Worm (Caenorhabditis elegans) whole organism, L1 larva: ENCODE results near the gene C26E1.2.
A peak's percentile ranks its signal among the peaks of the same experiment; 100 is the strongest.

Source experiments
- blmp-1 ChIP-seq: fragments of 150-350 bp; optimal IDR thresholded peaks from 2 replicates; lab custom pipeline; 2014; ENCODE audit warnings: missing biosample characterization, missing genetic modification characterization
- ceh-8 ChIP-seq: fragments of 200-800 bp; sonication (Bioruptor generic); optimal IDR thresholded peaks from 2 replicates; lab custom pipeline; 2018; ENCODE audit warnings: mild to moderate bottlenecking, missing genetic modification characterization, moderate library complexity, missing compliant biosample characterization
- elt-2 ChIP-seq: sonication (generic microtip); optimal IDR thresholded peaks from 2 replicates; lab custom pipeline; 2016; ENCODE audit warnings: missing genetic modification characterization, mild to moderate bottlenecking, inconsistent platforms, missing compliant biosample characterization, missing genetic modification reagents
- fkh-10 ChIP-seq: sonication (generic microtip); optimal IDR thresholded peaks from 2 replicates; lab custom pipeline; 2017; ENCODE audit warnings: missing biosample characterization, missing genetic modification reagents, missing genetic modification characterization
- fos-1 ChIP-seq: fragments of 150-350 bp; optimal IDR thresholded peaks from 2 replicates; lab custom pipeline; 2014; ENCODE audit warnings: missing biosample characterization, missing genetic modification characterization
- mdl-1 ChIP-seq, 2 experiments: fragments of 150-350 bp; optimal IDR thresholded peaks; 2 replicates each; lab custom pipeline; 2014 to 2017; ENCODE audit warnings: missing biosample characterization in 2 of 2, missing genetic modification characterization in 2 of 2, inconsistent platforms in 1 of 2
- nhr-20 ChIP-seq: sonication (generic microtip); optimal IDR thresholded peaks from 2 replicates; lab custom pipeline; 2016; ENCODE audit warnings: mild to moderate bottlenecking, missing genetic modification characterization, missing compliant biosample characterization
- pqm-1 ChIP-seq: sonication (generic microtip); optimal IDR thresholded peaks from 3 replicates; lab custom pipeline; 2017; ENCODE audit warnings: missing biosample characterization, missing genetic modification characterization

- TF ChIP-seq ceh-8 (GFP tag; lab: Kevin White, UChicago), result no peak
- no peak for TF ChIP-seq mdl-1 (tag; optimal IDR thresholded peaks at IDR 0.05; lab: Kevin White, UChicago)
- no peak for TF ChIP-seq fos-1 (tag; lab: Kevin White, UChicago)
- TF ChIP-seq blmp-1 (tag; lab: Kevin White, UChicago), result peak; percentile 38
- TF ChIP-seq elt-2 (tag; lab: Kevin White, UChicago), result no peak
- TF ChIP-seq fkh-10 (GFP tag; lab: Kevin White, UChicago), result no peak
- no peak for TF ChIP-seq pqm-1 (tag; lab: Kevin White, UChicago)
- no peak for TF ChIP-seq nhr-20 (tag; lab: Kevin White, UChicago)
Observed at ce11 chrV:13301443-13301842, 3.5 kb upstream of the C26E1.2 start, which contains the start of gene ceh-79.
